Fruit fly (Drosophila melanogaster): ENCODE data around the gene CG14609.
A peak's percentile ranks its signal among the peaks of the same experiment; 100 is the strongest.

Gene CG14609

dm6 chr3R:7223972-7224464, 23.2 kb downstream of the CG14609 start, which contains the start of gene thw (continued):
- TF ChIP-seq CG12391 (tag; optimal IDR thresholded peaks at IDR 0.05) (no peak), so (GFP tag; IDR thresholded peaks at IDR 0.05) (no peak), crc (GFP tag; optimal IDR thresholded peaks at IDR 0.05) (no peak), CG3838 (GFP tag; optimal IDR thresholded peaks at IDR 0.05) (no peak), CG2129 (GFP tag; IDR thresholded peaks at IDR 0.05; ENCODE audit: partially characterized antibody) (no peak), Aef1 (GFP tag; IDR thresholded peaks at IDR 0.05) (no peak), CG1024 (GFP tag; IDR thresholded peaks at IDR 0.05) (no peak), CG12769 (tag; optimal IDR thresholded peaks at IDR 0.05) (peak; percentile 73), usp (GFP tag; optimal IDR thresholded peaks at IDR 0.05) (no peak), CG6813 (GFP tag; optimal IDR thresholded peaks at IDR 0.05) (no peak), gsb (GFP tag; IDR thresholded peaks at IDR 0.05) (no peak), CG14050 (GFP tag; IDR thresholded peaks at IDR 0.05) (no peak), Neu2 (GFP tag; optimal IDR thresholded peaks at IDR 0.05; ENCODE audit: borderline replicate concordance) (no peak), Atf6 (GFP tag; IDR thresholded peaks at IDR 0.05) (no peak), Optix (GFP tag; IDR thresholded peaks at IDR 0.05) (no peak), dan (GFP tag; IDR thresholded peaks at IDR 0.05) (no peak), CG1832 (GFP tag; optimal IDR thresholded peaks at IDR 0.05) (no peak), CG14965 (GFP tag; optimal IDR thresholded peaks at IDR 0.05; ENCODE audit: borderline replicate concordance) (no peak), Kr (GFP tag; optimal IDR thresholded peaks at IDR 0.05) (no peak), CG7271 (tag; optimal IDR thresholded peaks at IDR 0.05) (no peak), CG8290 (GFP tag; optimal IDR thresholded peaks at IDR 0.05) (no peak), CG8290 (tag; optimal IDR thresholded peaks at IDR 0.05) (no peak), fd102C (GFP tag; optimal IDR thresholded peaks at IDR 0.05) (no peak), CG31224 (GFP tag; IDR thresholded peaks at IDR 0.05) (no peak), pnt (GFP tag; optimal IDR thresholded peaks at IDR 0.05) (no peak), z (GFP tag; IDR thresholded peaks at IDR 0.05) (no peak), Bdp1 (GFP tag; optimal IDR thresholded peaks at IDR 0.05) (no peak), Ssrp (tag; optimal IDR thresholded peaks at IDR 0.05) (no peak), Hmx (GFP tag; optimal IDR thresholded peaks at IDR 0.05) (no peak), CG10209 (GFP tag; optimal IDR thresholded peaks at IDR 0.05) (no peak), CG10462 (GFP tag; optimal IDR thresholded peaks at IDR 0.05) (no peak), CG3281 (GFP tag; optimal IDR thresholded peaks at IDR 0.05) (no peak), gcm (GFP tag; optimal IDR thresholded peaks at IDR 0.05) (no peak), zfh2 (GFP tag; optimal IDR thresholded peaks at IDR 0.05) (no peak), CG7786 (GFP tag; optimal IDR thresholded peaks at IDR 0.05) (no peak), Blimp-1 (GFP tag; optimal IDR thresholded peaks at IDR 0.05) (no peak), Eip74EF (GFP tag; optimal IDR thresholded peaks at IDR 0.05) (no peak), CG1792 (GFP tag; optimal IDR thresholded peaks at IDR 0.05) (no peak), ash1 (GFP tag; optimal IDR thresholded peaks at IDR 0.05) (no peak), Mad (GFP tag; optimal IDR thresholded peaks at IDR 0.05) (no peak), CG14441 (GFP tag; IDR thresholded peaks at IDR 0.05) (no peak), Trl (optimal IDR thresholded peaks at IDR 0.05) (peak; percentile 11 to 13), Trl (GFP tag; optimal IDR thresholded peaks at IDR 0.05) (no peak), stwl (tag; optimal IDR thresholded peaks at IDR 0.05) (no peak), her (GFP tag; optimal IDR thresholded peaks at IDR 0.05) (no peak), ATbp (GFP tag; optimal IDR thresholded peaks at IDR 0.05) (peak; percentile 38), CG10543 (GFP tag; optimal IDR thresholded peaks at IDR 0.05) (peak; percentile 5), Spps (tag; optimal IDR thresholded peaks at IDR 0.05) (no peak), p53 (GFP tag; optimal IDR thresholded peaks at IDR 0.05) (no peak), al (GFP tag; IDR thresholded peaks at IDR 0.05) (no peak), CG17385 (GFP tag; optimal IDR thresholded peaks at IDR 0.05) (no peak), Deaf1 (tag; optimal IDR thresholded peaks at IDR 0.05) (peak; percentile 94), CTCF (GFP tag; optimal IDR thresholded peaks at IDR 0.05) (no peak)

All from whole organism, embryonic.